Fruit fly (Drosophila melanogaster) S2 (cell line): ENCODE data around the gene RpS10b.

Source experiments
- CG8478 ChIP-seq: fragments of >200 bp; optimal IDR thresholded peaks from 2 replicates; lab custom pipeline; 2018
- CTCF ChIP-seq, 2 experiments: fragments of >200 bp; optimal IDR thresholded peaks; 2 replicates each; lab custom pipeline; 2018

dm6 chrX:19613473-19613872 lies 15.6 kb downstream of the RpS10b start:
- TF ChIP-seq CG8478 (lab: Kevin White, UChicago): no peak
- TF ChIP-seq CTCF (optimal IDR thresholded peaks at IDR 0.05; lab: Kevin White, UChicago): no peak
